Worm (Caenorhabditis elegans) whole organism, midembryonic: ENCODE measurements around the gene AC8.3.
"Not testable (repeated sequence)": the region's sequence is repeated elsewhere in the genome, so short reads cannot be mapped to it uniquely, and the experiment has no call there.

Experiments
- cog-1 ChIP-seq: sonication (generic microtip); optimal IDR thresholded peaks from 2 replicates; lab custom pipeline; 2016; ENCODE audit warnings: missing genetic modification characterization, missing compliant biosample characterization
- med-1 ChIP-seq: sonication (generic microtip); optimal IDR thresholded peaks from 2 replicates; lab custom pipeline; 2017; ENCODE audit warnings: missing genetic modification characterization, mild to moderate bottlenecking, missing compliant biosample characterization, antibody characterized with exemption, missing genetic modification reagents; ENCODE audit not compliant: insufficient read depth
- tab-1 ChIP-seq: fragments of 200-800 bp; sonication (Bioruptor generic); IDR thresholded peaks from 2 replicates; pipeline ENCODE4 v1.3.6; 2022; ENCODE audit warnings: missing genetic modification characterization, missing compliant biosample characterization
- ztf-23 ChIP-seq: fragments of 200-800 bp; sonication (Bioruptor generic); IDR thresholded peaks from 2 replicates; pipeline ENCODE4 v1.3.6; 2022; ENCODE audit warnings: missing genetic modification reagents, missing genetic modification characterization, missing compliant biosample characterization
- ztf-29 ChIP-seq: fragments of 200-800 bp; sonication (Bioruptor generic); IDR thresholded peaks from 2 replicates; pipeline ENCODE4 v1.3.6; 2022; ENCODE audit warnings: missing genetic modification reagents, missing genetic modification characterization, missing compliant biosample characterization

ce11 chrX:209695-210094, 19.6 kb downstream of the AC8.3 start, which contains the start of gene Y73B3B.3:
- TF ChIP-seq cog-1; ztf-29 (GFP tag; lab: Robert Waterston, UW); tab-1 (GFP tag; lab: Robert Waterston, UW); med-1 (GFP tag; lab: Kevin White, UChicago); ztf-23 (GFP tag; lab: Robert Waterston, UW): not testable (repeated sequence)
